Worm (Caenorhabditis elegans) whole organism, L1 larva: ENCODE measurements around the gene sysm-1.

Experiments used
- C04F5.9 ChIP-seq: sonication (generic microtip); optimal IDR thresholded peaks from 2 replicates; lab custom pipeline; 2016; ENCODE audit warnings: missing genetic modification characterization, missing compliant biosample characterization
- C34B4.2 ChIP-seq: sonication (generic microtip); optimal IDR thresholded peaks from 2 replicates; lab custom pipeline; 2017; ENCODE audit warnings: mild to moderate bottlenecking, missing genetic modification characterization, missing compliant biosample characterization
- alr-1 ChIP-seq: fragments of 200-800 bp; sonication (Bioruptor generic); optimal IDR thresholded peaks from 2 replicates; lab custom pipeline; 2018; ENCODE audit warnings: borderline replicate concordance, mild to moderate bottlenecking, missing genetic modification characterization, missing compliant biosample characterization
- ceh-8 ChIP-seq: fragments of 200-800 bp; sonication (Bioruptor generic); optimal IDR thresholded peaks from 2 replicates; lab custom pipeline; 2018; ENCODE audit warnings: mild to moderate bottlenecking, missing genetic modification characterization, moderate library complexity, missing compliant biosample characterization
- ceh-90 ChIP-seq: sonication (generic microtip); optimal IDR thresholded peaks from 2 replicates; lab custom pipeline; 2016; ENCODE audit warnings: missing genetic modification characterization, missing compliant biosample characterization
- dpl-1 ChIP-seq, 3 experiments: fragments of 150-350 bp in 2 of 3; sonication (generic microtip) in 1 of 3; optimal IDR thresholded peaks; 2 replicates each; lab custom pipeline; 2014 to 2017; ENCODE audit warnings: missing biosample characterization in 3 of 3, missing genetic modification characterization in 3 of 3, missing genetic modification reagents in 3 of 3
- dsc-1 ChIP-seq: sonication (generic microtip); optimal IDR thresholded peaks from 2 replicates; lab custom pipeline; 2016; ENCODE audit warnings: mild to moderate bottlenecking, missing genetic modification characterization, missing compliant biosample characterization
- efl-1 ChIP-seq, 4 experiments: fragments of 150-350 bp; optimal IDR thresholded peaks in 3 of 4; peaks in 1 of 4; 1 replicate in 1 of 4; 2 replicates in 3 of 4; lab custom pipeline; 2014; ENCODE audit warnings: missing biosample characterization in 2 of 4, missing genetic modification characterization in 2 of 4, missing genetic modification reagents in 2 of 4
- egl-13 ChIP-seq: sonication (generic microtip); optimal IDR thresholded peaks from 2 replicates; lab custom pipeline; 2016; ENCODE audit warnings: missing genotype, missing genetic modification reagents, missing genetic modification characterization, missing compliant biosample characterization
- egl-27 ChIP-seq, 2 experiments: fragments of 150-350 bp in 1 of 2; sonication (generic microtip); optimal IDR thresholded peaks; 3 replicates each; lab custom pipeline; 2017 to 2018; ENCODE audit warnings: missing biosample characterization in 2 of 2, missing genetic modification characterization in 2 of 2, missing genetic modification reagents in 2 of 2
- elt-3 ChIP-seq, 6 experiments: fragments of 150-350 bp in 1 of 6; sonication (generic microtip); optimal IDR thresholded peaks; 2 replicates each; lab custom pipeline; 2017 to 2018; ENCODE audit warnings: missing biosample characterization in 6 of 6, missing genetic modification characterization in 6 of 6, inconsistent platforms in 1 of 6
- ets-5 ChIP-seq: fragments of 200-800 bp; sonication (Bioruptor generic); IDR thresholded peaks from 2 replicates; pipeline ENCODE4 v1.3.6; 2022; ENCODE audit warnings: missing genetic modification characterization, missing compliant biosample characterization
- hlh-17 ChIP-seq: fragments of 200-800 bp; sonication (Bioruptor generic); optimal IDR thresholded peaks from 2 replicates; lab custom pipeline; 2018; ENCODE audit warnings: missing genetic modification characterization, mild to moderate bottlenecking, missing compliant biosample characterization, moderate library complexity, borderline replicate concordance
- hlh-4 ChIP-seq: sonication (generic microtip); optimal IDR thresholded peaks from 2 replicates; lab custom pipeline; 2016; ENCODE audit warnings: mild to moderate bottlenecking, missing genetic modification characterization, missing compliant biosample characterization
- hpl-2 ChIP-seq: fragments of 150-350 bp; optimal IDR thresholded peaks from 2 replicates; lab custom pipeline; 2014; ENCODE audit warnings: missing biosample characterization, missing genetic modification reagents, missing genetic modification characterization
- irx-1 ChIP-seq: sonication (generic microtip); optimal IDR thresholded peaks from 2 replicates; lab custom pipeline; 2016; ENCODE audit warnings: missing genetic modification characterization, missing compliant biosample characterization
- lin-14 ChIP-seq: fragments of 200-800 bp; sonication (Bioruptor generic); optimal IDR thresholded peaks from 2 replicates; lab custom pipeline; 2018; ENCODE audit warnings: mild to moderate bottlenecking, missing genetic modification characterization, moderate library complexity, missing compliant biosample characterization
- lin-15B ChIP-seq: fragments of 150-350 bp; sonication (generic microtip); optimal IDR thresholded peaks from 3 replicates; lab custom pipeline; 2014; ENCODE audit warnings: missing biosample characterization, missing genetic modification characterization
- lin-35 ChIP-seq, 2 experiments: fragments of 150-350 bp; optimal IDR thresholded peaks; 2 replicates each; lab custom pipeline; 2014; ENCODE audit warnings: missing biosample characterization in 2 of 2, missing genetic modification characterization in 2 of 2, missing genetic modification reagents in 2 of 2
- lin-39 ChIP-seq: fragments of 150-350 bp; optimal IDR thresholded peaks from 2 replicates; lab custom pipeline; 2014; ENCODE audit warnings: missing biosample characterization, missing genetic modification reagents, missing genetic modification characterization
- lsy-2 ChIP-seq, 2 experiments: fragments of 150-350 bp; optimal IDR thresholded peaks; 2 replicates each; lab custom pipeline; 2014; ENCODE audit warnings: missing biosample characterization in 2 of 2, missing genetic modification characterization in 2 of 2
- mdl-1 ChIP-seq, 2 experiments: fragments of 150-350 bp; optimal IDR thresholded peaks; 2 replicates each; lab custom pipeline; 2014 to 2017; ENCODE audit warnings: missing biosample characterization in 2 of 2, missing genetic modification characterization in 2 of 2, inconsistent platforms in 1 of 2
- mep-1 ChIP-seq: fragments of 150-350 bp; optimal IDR thresholded peaks from 2 replicates; lab custom pipeline; 2014; ENCODE audit warnings: missing biosample characterization, missing genetic modification characterization
- nhr-11 ChIP-seq: fragments of 150-350 bp; optimal IDR thresholded peaks from 2 replicates; lab custom pipeline; 2014; ENCODE audit warnings: missing biosample characterization, missing genetic modification characterization
- nhr-12 ChIP-seq: sonication (generic microtip); optimal IDR thresholded peaks from 2 replicates; lab custom pipeline; 2017; ENCODE audit warnings: missing biosample characterization, missing genetic modification characterization
- nhr-28 ChIP-seq: fragments of 150-350 bp; optimal IDR thresholded peaks from 2 replicates; lab custom pipeline; 2014; ENCODE audit warnings: missing biosample characterization, missing genetic modification characterization
- nhr-47 ChIP-seq: sonication (generic microtip); optimal IDR thresholded peaks from 2 replicates; lab custom pipeline; 2016; ENCODE audit warnings: mild to moderate bottlenecking, missing genetic modification characterization, moderate library complexity, missing compliant biosample characterization
- nhr-71 ChIP-seq: sonication (generic microtip); optimal IDR thresholded peaks from 2 replicates; lab custom pipeline; 2016; ENCODE audit warnings: mild to moderate bottlenecking, missing genetic modification characterization, moderate library complexity, missing compliant biosample characterization
- nhr-76 ChIP-seq: sonication (generic microtip); optimal IDR thresholded peaks from 2 replicates; lab custom pipeline; 2017; ENCODE audit warnings: missing biosample characterization, missing genetic modification characterization
- nhr-77 ChIP-seq: fragments of 150-350 bp; optimal IDR thresholded peaks from 2 replicates; lab custom pipeline; 2014; ENCODE audit warnings: missing biosample characterization, missing genetic modification characterization
- nhr-90 ChIP-seq: sonication (generic microtip); optimal IDR thresholded peaks from 2 replicates; lab custom pipeline; 2016; ENCODE audit warnings: mild to moderate bottlenecking, missing genetic modification characterization, missing compliant biosample characterization; ENCODE audit not compliant: poor library complexity
- pag-3 ChIP-seq: sonication (generic microtip); optimal IDR thresholded peaks from 2 replicates; lab custom pipeline; 2017; ENCODE audit warnings: missing genetic modification characterization, mild to moderate bottlenecking, missing compliant biosample characterization, antibody characterized with exemption, borderline replicate concordance; ENCODE audit not compliant: insufficient read depth
- pqm-1 ChIP-seq: sonication (generic microtip); optimal IDR thresholded peaks from 3 replicates; lab custom pipeline; 2017; ENCODE audit warnings: missing biosample characterization, missing genetic modification characterization
- snu-23 ChIP-seq: sonication (generic microtip); optimal IDR thresholded peaks from 2 replicates; lab custom pipeline; 2016; ENCODE audit warnings: missing genetic modification characterization, missing compliant biosample characterization
- sptf-1 ChIP-seq: fragments of 150-350 bp; optimal IDR thresholded peaks from 2 replicates; lab custom pipeline; 2014; ENCODE audit warnings: missing biosample characterization, missing genetic modification characterization
- unc-62 ChIP-seq: fragments of 150-350 bp; optimal IDR thresholded peaks from 2 replicates; lab custom pipeline; 2014; ENCODE audit warnings: missing biosample characterization, missing genetic modification reagents, missing genetic modification characterization
- unc-86 ChIP-seq: sonication (generic microtip); optimal IDR thresholded peaks from 2 replicates; lab custom pipeline; 2016; ENCODE audit warnings: missing genetic modification characterization, missing compliant biosample characterization
- vab-15 ChIP-seq: sonication (generic microtip); optimal IDR thresholded peaks from 2 replicates; lab custom pipeline; 2017; ENCODE audit warnings: missing genotype, mild to moderate bottlenecking, missing genetic modification characterization, missing compliant biosample characterization
- xbp-1 ChIP-seq: sonication (generic microtip); optimal IDR thresholded peaks from 2 replicates; lab custom pipeline; 2016; ENCODE audit warnings: missing genetic modification characterization, missing compliant biosample characterization
- zag-1 ChIP-seq: fragments of 150-350 bp; optimal IDR thresholded peaks from 2 replicates; lab custom pipeline; 2014; ENCODE audit warnings: missing biosample characterization, missing genetic modification characterization
- zip-4 ChIP-seq: fragments of 200-800 bp; sonication (Bioruptor generic); optimal IDR thresholded peaks from 2 replicates; lab custom pipeline; 2018; ENCODE audit warnings: mild to moderate bottlenecking, missing genetic modification characterization, moderate library complexity, missing compliant biosample characterization
- ztf-4 ChIP-seq: fragments of 150-350 bp; optimal IDR thresholded peaks from 2 replicates; lab custom pipeline; 2014; ENCODE audit warnings: missing biosample characterization, missing genetic modification characterization

Gene sysm-1

DNA sequence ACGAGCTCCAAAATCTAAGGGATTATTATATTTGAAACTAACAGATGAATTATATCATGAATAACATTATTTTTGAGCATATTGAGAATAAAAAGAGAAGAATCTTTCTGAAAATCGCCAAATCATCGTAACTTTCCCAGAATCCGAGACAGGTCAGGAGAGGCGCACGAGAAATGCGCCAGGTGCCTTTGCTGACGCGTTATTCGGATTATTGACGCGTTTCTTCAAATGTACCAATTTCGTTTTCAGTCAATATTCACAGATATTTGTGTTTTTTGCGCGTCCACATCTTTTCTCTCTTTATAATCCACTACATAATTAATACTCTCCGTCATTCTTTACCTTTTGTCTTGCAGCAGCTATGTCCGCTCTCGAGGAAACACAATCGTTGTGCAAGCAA is 16.0 kb upstream of the sysm-1 start, which contains the start of gene T24H10.1 (continued):
- peak in 1 of 6 experiments; percentile 51 for TF ChIP-seq elt-3 (tag; optimal IDR thresholded peaks at IDR 0.05; lab: Kevin White, UChicago)
- TF ChIP-seq zip-4 (GFP tag; lab: Kevin White, UChicago): peak; percentile 8
- TF ChIP-seq ets-5: no peak
- no peak for TF ChIP-seq pqm-1 (tag; lab: Kevin White, UChicago)
- peak; percentile 45 for TF ChIP-seq C04F5.9
- TF ChIP-seq egl-13 (tag; lab: Kevin White, UChicago): peak; percentile 48
- peak; percentile 71 to 85 for TF ChIP-seq efl-1 (optimal IDR thresholded peaks at IDR 0.05; lab: Kevin White, UChicago)
- peak; percentile 76 to 98 for TF ChIP-seq efl-1 (GFP tag; optimal IDR thresholded peaks at IDR 0.05 in 1 of 2; lab: Kevin White, UChicago)
- peak; percentile 38 for TF ChIP-seq ceh-8 (GFP tag; lab: Kevin White, UChicago)
- peak; percentile 17 for TF ChIP-seq hpl-2 (GFP tag; lab: Kevin White, UChicago)
- TF ChIP-seq dpl-1 (GFP tag; optimal IDR thresholded peaks at IDR 0.05; lab: Kevin White, UChicago): peak; percentile 71 to 82 (median 81)
- peak; percentile 45 for TF ChIP-seq lin-39 (tag; lab: Kevin White, UChicago)
- peak; percentile 85 for TF ChIP-seq nhr-47 (tag; lab: Kevin White, UChicago)
- peak; percentile 80 for TF ChIP-seq lsy-2 (tag; optimal IDR thresholded peaks at IDR 0.05; lab: Kevin White, UChicago)
- peak; percentile 72 for TF ChIP-seq lin-14
- no peak for TF ChIP-seq zag-1 (tag; lab: Kevin White, UChicago)
- no peak for TF ChIP-seq egl-27 (tag; optimal IDR thresholded peaks at IDR 0.05; lab: Kevin White, UChicago)
- TF ChIP-seq nhr-77 (tag; lab: Kevin White, UChicago): peak; percentile 62
- TF ChIP-seq hlh-17 (GFP tag; lab: Kevin White, UChicago): no peak
- no peak for TF ChIP-seq nhr-11 (tag; lab: Kevin White, UChicago)
- peak; percentile 20 for TF ChIP-seq pag-3 (tag; lab: Kevin White, UChicago)
- TF ChIP-seq nhr-28: no peak
- TF ChIP-seq lin-35 (GFP tag; optimal IDR thresholded peaks at IDR 0.05; lab: Kevin White, UChicago): peak; percentile 82 to 87
- TF ChIP-seq lin-15B (tag; lab: Kevin White, UChicago): peak; percentile 10
- peak; percentile 88 for TF ChIP-seq nhr-71 (tag; lab: Kevin White, UChicago)
- TF ChIP-seq mep-1 (tag; lab: Kevin White, UChicago): peak; percentile 89
- TF ChIP-seq ceh-90: no peak
- TF ChIP-seq alr-1 (tag; lab: Kevin White, UChicago): no peak
- TF ChIP-seq snu-23 (GFP tag; lab: Kevin White, UChicago): peak; percentile 81
- no peak for TF ChIP-seq sptf-1 (tag; lab: Kevin White, UChicago)
- TF ChIP-seq vab-15 (tag; lab: Kevin White, UChicago): no peak
- TF ChIP-seq, all 84 proteins: peak for 52

DNA sequence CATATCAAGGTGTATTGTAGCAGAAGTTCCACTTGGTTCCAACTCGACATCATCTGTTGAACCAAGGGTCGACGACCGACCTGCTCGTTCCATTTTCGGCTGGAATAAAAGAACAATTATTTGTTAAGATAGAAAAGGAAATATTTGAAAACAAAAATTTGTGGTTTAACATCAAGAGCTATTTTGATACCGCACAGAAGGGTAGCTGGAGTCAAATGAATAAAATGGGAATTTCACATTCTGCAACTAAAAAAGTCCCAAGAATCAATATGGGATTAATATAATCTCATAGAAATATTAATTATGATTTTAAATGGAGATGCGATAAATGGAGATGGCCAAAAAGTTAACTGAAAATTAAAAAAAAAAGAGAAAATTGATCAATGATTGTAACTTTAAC is 15.5 kb upstream of the sysm-1 start, which contains the start of gene clh-5:
Gene clh-5 (minus strand): TSS at position 101 of the 400 bp plus-strand sequence.
- TF ChIP-seq lin-15B (tag; lab: Kevin White, UChicago): no peak
- TF ChIP-seq egl-27 (tag; optimal IDR thresholded peaks at IDR 0.05; lab: Kevin White, UChicago): no peak
- no peak for TF ChIP-seq xbp-1 (tag; lab: Kevin White, UChicago)
- TF ChIP-seq nhr-12 (tag; lab: Kevin White, UChicago): no peak
- TF ChIP-seq nhr-76: no peak
- no peak for TF ChIP-seq nhr-90
- TF ChIP-seq unc-62: no peak
- no peak for TF ChIP-seq irx-1 (tag; lab: Kevin White, UChicago)
- no peak for TF ChIP-seq dsc-1
- no peak for TF ChIP-seq C04F5.9
- no peak for TF ChIP-seq C34B4.2
- TF ChIP-seq unc-86 (tag; lab: Kevin White, UChicago): no peak
- no peak for TF ChIP-seq ceh-8 (GFP tag; lab: Kevin White, UChicago)
- TF ChIP-seq mdl-1 (tag; optimal IDR thresholded peaks at IDR 0.05; lab: Kevin White, UChicago): no peak
- TF ChIP-seq ztf-4: no peak
- no peak for TF ChIP-seq hlh-4 (tag; lab: Kevin White, UChicago)
- no peak for TF ChIP-seq hpl-2 (GFP tag; lab: Kevin White, UChicago)
